Fruit fly (Drosophila melanogaster) whole organism: ENCODE results near the gene Gr32a.

ENCODE experiments used
- CG8478 ChIP-seq: fragments of >200 bp; optimal IDR thresholded peaks from 2 replicates; lab custom pipeline; 2018; ENCODE audit warnings: inconsistent platforms
- psq ChIP-seq: fragments of >200 bp; optimal IDR thresholded peaks from 2 replicates; lab custom pipeline; 2017
- usp ChIP-seq: fragments of >200 bp; optimal IDR thresholded peaks from 2 replicates; lab custom pipeline; 2017; ENCODE audit warnings: missing biosample characterization, missing genetic modification characterization, mixed read lengths

dm6 chr2L:11145317-11145716 is 31.5 kb downstream of the Gr32a start, which contains the start of gene CG31867:
- TF ChIP-seq usp (GFP tag; lab: Kevin White, UChicago) (no peak), CG8478 (lab: Kevin White, UChicago) (no peak), psq (no peak)
